Fruit fly (Drosophila melanogaster): ENCODE measurements around the gene Gr93a.

Gr93a gene

DNA sequence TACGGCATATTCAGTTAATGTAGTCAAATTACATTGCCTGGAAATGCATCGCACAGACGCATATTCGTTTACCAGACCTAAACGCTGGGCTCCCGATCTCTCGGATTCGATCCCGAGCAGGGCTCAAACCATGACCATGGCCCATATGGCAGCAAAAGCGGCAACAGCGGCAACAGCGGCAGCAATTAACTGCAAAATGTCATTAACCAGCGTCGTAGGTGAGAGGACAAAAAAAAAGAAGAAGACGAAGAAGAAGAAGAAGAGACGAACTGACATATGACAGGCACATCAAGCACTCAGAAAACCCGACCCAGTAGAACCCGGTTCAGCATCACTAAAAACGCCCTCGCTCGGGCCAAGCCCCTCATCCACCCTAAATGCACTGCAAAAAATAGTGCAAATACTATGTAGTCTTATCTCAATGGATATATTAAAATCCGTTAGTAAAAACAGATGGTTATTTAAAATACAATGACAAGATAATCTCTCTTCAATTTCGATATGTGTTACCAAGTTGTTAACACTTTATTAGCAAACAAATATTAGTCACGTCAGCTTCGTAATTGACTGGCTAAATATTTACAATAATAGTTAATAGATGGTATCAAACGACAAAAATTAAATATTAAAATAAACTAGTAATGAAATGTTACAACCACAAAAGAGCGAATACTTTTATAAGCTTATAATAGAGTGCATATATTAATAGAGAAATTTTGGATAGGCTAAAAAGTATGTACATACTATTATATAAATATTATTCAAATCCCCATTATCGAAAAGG, 6.3 kb upstream of the Gr93a start:
- TF ChIP-seq usp (GFP tag; optimal IDR thresholded peaks at IDR 0.05) (no peak), CG8478 (optimal IDR thresholded peaks at IDR 0.05) (no peak), pan (optimal IDR thresholded peaks at IDR 0.05) (no peak), psq (optimal IDR thresholded peaks at IDR 0.05) (no peak), Dll (optimal IDR thresholded peaks at IDR 0.05) (no peak), EcR (GFP tag; optimal IDR thresholded peaks at IDR 0.05) (no peak)

DNA sequence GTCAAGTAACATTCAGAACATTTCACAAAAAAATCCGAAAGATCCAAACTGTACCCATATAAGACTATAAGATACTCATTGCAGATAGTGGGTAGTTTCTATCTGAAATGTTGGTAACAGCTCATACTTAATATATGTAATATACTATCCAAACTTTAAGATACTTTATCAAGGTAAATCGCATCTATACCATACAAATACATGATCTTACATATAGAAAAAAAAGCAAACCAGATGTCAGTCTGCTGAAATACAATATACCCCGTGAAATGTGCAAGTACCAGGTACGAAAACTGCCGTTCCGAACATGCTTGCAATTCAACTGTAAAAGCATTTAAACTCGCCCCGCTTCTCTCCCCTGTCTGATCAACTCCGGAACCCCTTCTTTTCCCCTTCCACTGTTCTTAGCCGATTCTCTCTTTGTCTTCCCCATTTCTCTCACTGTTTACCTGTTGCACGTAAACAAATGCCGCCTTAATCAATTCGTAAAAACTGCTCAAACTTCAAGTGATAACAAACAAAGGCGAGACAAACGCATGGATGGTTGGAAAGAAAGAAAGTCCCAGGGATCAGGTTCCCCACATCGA, 4.8 kb upstream of the Gr93a start:
- no peak for TF ChIP-seq usp (GFP tag; optimal IDR thresholded peaks at IDR 0.05)
- TF ChIP-seq CG8478 (optimal IDR thresholded peaks at IDR 0.05): no peak
- peak; percentile 81 for TF ChIP-seq pan (optimal IDR thresholded peaks at IDR 0.05)
- peak in 1 of 2 experiments; percentile 10 for TF ChIP-seq EcR (GFP tag; optimal IDR thresholded peaks at IDR 0.05)

DNA sequence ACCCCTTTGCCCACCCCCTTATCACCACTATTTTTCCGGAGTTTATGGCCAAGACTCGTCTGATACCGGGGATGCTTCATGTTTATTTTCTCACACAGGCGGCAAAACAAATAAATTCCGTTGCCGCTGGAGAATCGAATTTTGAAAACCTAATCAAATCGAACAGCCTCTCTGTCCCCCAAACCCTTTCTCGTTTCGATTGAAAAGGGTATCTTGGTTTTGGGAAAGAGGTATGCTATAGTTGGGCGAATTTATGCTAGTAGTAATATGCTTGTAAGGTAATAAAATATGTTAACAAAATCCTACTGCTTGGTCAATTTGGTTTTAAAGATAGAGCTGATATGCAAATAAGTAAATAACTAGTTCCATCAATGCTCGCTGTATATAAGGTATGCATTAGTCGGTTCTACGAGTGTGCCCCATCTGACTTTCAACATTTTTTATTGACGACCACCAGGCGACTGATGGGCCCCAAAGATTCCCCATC, 4.2 kb upstream of the Gr93a start:
- TF ChIP-seq EcR (GFP tag; optimal IDR thresholded peaks at IDR 0.05) (no peak), pan (optimal IDR thresholded peaks at IDR 0.05) (peak; percentile 26), Dll (optimal IDR thresholded peaks at IDR 0.05) (no peak)

DNA sequence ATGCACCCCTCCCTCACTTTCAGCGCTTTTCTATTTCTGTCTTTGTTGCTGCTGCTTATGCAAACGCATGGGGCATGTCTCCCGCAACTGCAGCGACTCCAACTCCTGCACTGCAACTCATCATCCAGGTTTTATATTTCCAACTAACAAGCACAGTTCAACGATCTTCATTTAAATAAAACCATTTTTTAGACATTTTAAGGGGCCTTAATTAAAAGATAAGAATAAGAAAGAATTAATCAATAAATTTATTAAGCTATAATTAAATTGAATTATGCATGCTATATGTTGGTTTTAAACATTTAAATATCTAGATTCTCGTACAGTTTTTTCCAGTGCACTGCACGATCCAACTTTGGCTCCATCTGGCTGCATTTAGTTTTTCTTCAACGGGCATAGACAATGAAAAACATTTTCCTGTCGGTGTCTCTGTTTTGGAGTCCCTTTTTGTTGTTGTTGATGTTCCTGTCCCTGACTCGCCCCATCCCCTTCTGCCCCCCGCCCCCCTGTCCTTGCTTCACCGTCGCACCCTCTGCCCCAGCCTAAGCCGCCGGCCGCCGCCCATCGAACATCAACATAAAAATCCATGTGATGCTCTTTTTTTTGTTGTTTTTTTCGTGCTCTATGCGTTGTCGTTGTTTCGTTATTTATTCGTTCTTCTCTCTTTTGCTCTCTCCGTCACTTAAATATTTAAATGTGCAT, 3.4 kb upstream of the Gr93a start:
- TF ChIP-seq CG8478 (optimal IDR thresholded peaks at IDR 0.05) (no peak), Dll (optimal IDR thresholded peaks at IDR 0.05) (no peak), usp (GFP tag; optimal IDR thresholded peaks at IDR 0.05) (no peak)

DNA sequence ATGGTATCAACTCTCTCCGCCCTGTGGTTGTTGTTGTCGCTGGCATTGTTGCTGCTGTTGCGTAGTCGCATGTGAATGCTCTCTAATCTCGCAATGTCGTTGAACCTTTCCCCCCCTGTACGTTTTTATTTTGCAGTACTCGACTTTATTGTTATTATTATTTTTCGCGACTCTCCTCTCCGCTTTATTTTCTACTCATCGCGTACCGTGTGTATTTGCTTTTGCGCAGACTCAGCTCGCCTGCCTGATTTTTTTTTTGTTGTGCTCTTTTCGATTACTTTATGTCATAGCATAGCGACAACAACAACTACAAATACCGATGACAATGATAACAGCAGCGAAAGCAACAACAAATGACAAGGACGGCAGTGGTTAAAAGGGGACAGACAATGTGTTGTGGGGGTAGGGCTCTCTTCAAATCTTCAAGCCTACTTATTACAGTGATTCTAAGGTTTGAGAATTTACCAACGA, 2.8 kb upstream of the Gr93a start:
- TF ChIP-seq pan (optimal IDR thresholded peaks at IDR 0.05) (no peak), usp (GFP tag; optimal IDR thresholded peaks at IDR 0.05) (no peak), psq (optimal IDR thresholded peaks at IDR 0.05) (no peak), Dll (optimal IDR thresholded peaks at IDR 0.05) (no peak), CG8478 (optimal IDR thresholded peaks at IDR 0.05) (no peak), EcR (GFP tag; optimal IDR thresholded peaks at IDR 0.05) (peak; percentile 95 to 98)

DNA sequence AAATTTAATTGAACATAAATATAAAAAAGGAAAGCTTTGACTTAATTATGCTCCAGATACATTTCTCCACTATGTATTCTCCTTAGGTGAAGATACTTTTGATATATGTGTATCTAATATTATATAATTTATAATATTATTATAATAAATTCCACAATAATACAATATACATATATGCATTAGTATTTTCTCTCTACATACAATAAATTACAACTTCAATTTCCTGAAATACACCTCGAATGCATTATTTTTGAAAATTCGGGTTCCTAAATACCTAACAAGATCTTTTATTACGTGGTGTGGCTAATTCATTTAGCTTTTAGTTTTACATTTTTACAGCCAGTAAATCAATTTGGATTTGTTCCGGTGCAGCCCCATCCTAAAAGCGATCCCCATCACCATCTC, 2.0 kb upstream of the Gr93a start:
- no peak for TF ChIP-seq psq (optimal IDR thresholded peaks at IDR 0.05)
- no peak for TF ChIP-seq CG8478 (optimal IDR thresholded peaks at IDR 0.05)
- no peak for TF ChIP-seq Dll (optimal IDR thresholded peaks at IDR 0.05)
- no peak for TF ChIP-seq EcR (GFP tag; optimal IDR thresholded peaks at IDR 0.05)
- TF ChIP-seq usp (GFP tag; optimal IDR thresholded peaks at IDR 0.05): no peak
- no peak for TF ChIP-seq pan (optimal IDR thresholded peaks at IDR 0.05)

DNA sequence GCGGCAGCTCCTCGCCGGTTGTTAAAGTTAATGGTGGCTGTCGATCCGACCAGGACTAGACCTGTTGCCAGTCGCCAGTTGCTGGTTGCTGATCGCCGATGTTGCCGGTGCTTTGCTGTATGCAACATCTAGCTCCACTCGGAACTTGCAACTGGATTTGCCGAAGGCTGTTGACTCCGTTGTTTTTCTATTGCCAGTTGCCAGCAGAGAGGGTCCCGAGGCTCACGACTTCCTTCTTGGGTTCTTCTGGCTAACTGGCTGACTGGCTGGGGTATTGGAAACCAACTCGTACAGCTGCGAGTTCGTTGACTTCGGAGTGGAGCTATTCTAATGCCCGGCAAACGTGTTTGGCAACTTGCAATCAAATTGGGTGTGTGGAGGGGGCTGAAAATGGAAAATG, 1.3 kb upstream of the Gr93a start:
- TF ChIP-seq EcR (GFP tag; optimal IDR thresholded peaks at IDR 0.05) (peak in 1 of 2 experiments; percentile 94), CG8478 (optimal IDR thresholded peaks at IDR 0.05) (no peak)

DNA sequence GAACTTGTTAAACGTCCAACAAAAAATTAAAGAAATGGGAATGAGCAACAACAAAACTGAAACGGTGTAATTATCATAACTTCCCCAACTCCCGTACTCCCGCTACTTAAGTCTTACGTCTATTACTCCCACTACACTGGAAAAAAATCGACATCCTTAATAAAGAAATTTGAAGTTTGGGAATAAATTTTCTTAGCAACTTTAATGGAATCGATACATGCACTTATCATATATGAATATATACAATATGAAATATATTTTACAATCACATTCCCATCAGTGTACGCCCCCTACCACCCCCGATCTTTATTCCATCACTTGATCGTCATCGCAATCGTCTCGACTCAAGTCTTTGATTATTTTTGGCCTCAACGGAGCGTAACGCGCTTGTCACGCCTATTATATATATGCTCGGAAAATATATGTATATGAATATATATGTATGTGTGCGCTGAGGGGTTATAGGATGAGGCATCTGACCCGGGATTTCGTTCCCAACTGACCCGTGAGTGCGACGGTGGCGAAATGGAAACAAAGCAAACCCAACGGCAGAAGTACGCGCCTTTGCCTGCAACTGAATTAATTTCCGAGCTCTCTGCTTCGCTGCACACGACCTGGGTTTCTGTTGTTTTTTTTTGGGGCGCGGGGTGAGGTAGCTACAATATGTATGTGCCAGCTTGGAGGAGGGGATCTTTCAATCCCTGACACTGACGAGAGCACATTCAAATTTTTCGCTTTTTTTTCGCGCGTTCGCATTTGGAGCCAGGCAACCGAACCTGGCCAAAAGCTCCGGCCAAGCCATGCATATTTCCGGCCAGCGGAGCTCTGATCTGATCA, 2.1 kb downstream of the Gr93a start:
- TF ChIP-seq Dll (optimal IDR thresholded peaks at IDR 0.05) (no peak), EcR (GFP tag; optimal IDR thresholded peaks at IDR 0.05) (no peak), usp (GFP tag; optimal IDR thresholded peaks at IDR 0.05) (no peak), pan (optimal IDR thresholded peaks at IDR 0.05) (no peak), CG8478 (optimal IDR thresholded peaks at IDR 0.05) (no peak), psq (optimal IDR thresholded peaks at IDR 0.05) (no peak)

DNA sequence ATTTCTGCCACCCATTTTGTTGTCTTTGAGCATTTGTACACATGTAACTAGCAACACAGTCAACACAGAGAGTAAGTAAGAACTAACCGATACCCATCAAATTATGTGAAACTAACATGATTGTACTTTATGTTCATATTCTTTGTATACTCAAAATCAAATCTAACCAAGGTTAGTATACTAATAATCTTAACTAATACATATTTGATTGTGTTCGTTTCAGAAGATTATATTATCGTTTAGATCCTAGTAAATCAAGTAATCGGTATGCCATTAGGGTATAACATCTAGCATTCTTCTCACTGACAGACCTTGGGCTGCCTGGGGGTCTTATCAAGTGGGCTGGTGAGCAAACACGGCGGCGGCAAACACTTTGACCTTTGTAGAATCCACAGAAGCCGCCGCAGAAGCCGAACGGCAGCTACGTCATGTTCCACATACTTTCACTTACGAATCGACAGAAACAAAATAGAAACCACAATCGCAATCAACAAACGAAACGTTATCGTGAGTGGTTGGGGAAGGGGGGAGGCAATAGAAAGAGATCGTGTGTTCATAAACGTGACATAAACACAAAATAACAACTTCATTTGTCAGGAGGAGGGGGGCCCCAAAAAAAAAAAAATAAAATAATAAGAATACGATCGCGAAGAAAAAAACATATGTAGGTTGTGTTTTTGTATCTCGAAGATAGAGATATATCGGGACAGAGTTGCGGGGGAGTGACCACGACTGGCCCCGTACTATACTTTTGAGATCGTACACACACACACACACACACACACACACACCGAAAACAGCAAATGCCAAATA, 3.3 kb downstream of the Gr93a start:
- TF ChIP-seq EcR (GFP tag; optimal IDR thresholded peaks at IDR 0.05) (no peak), psq (optimal IDR thresholded peaks at IDR 0.05) (no peak), usp (GFP tag; optimal IDR thresholded peaks at IDR 0.05) (no peak), Dll (optimal IDR thresholded peaks at IDR 0.05) (no peak), pan (optimal IDR thresholded peaks at IDR 0.05) (no peak), CG8478 (optimal IDR thresholded peaks at IDR 0.05) (no peak)

DNA sequence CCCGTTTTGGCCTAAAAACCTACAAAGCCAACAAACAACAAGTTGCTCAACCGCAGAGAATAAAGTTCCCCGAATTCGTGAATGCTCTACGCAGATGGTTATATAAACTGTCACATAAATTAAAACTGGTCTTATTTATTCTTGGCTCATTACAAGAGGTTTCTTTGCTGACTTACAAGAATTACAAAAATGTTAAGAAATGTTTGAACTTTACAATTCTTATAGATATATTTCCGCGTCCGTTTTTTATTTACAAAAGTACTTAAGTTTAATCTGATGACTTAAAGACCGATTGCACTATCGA, 3.9 kb downstream of the Gr93a start:
- TF ChIP-seq EcR (GFP tag; optimal IDR thresholded peaks at IDR 0.05) (no peak), CG8478 (optimal IDR thresholded peaks at IDR 0.05) (no peak), pan (optimal IDR thresholded peaks at IDR 0.05) (no peak), Dll (optimal IDR thresholded peaks at IDR 0.05) (no peak), psq (optimal IDR thresholded peaks at IDR 0.05) (no peak), usp (GFP tag; optimal IDR thresholded peaks at IDR 0.05) (no peak)

DNA sequence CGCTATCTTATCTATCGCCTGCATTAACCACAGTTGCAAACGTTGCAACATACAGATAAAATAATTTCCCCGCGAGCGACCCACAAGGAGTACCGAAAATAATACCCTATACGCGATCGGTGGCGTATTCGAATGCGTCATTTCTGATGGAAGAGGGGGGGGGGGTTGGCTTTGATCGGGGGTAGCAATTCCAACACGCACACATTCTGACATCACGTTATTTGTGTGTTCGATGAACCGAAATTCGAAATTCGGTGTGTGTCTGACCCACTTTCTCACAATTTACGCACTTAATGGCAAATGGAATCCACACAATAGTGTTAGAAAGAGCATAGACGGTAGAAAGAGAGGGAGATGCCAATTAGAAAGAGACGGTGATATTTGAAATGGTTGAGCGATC, 4.3 kb downstream of the Gr93a start:
- no peak for TF ChIP-seq usp (GFP tag; optimal IDR thresholded peaks at IDR 0.05)

Data from whole organism.